Fruit fly (Drosophila melanogaster) whole organism, embryonic: Measurements from ENCODE around the gene Trf.

Experiments
- B-H2 ChIP-seq: fragments of 200-800 bp; sonication (Bioruptor generic); optimal IDR thresholded peaks from 2 replicates; lab custom pipeline; 2018; ENCODE audit warnings: missing biosample characterization, mild to moderate bottlenecking, missing genetic modification characterization
- Bdp1 ChIP-seq: fragments of 200-800 bp; sonication (Bioruptor generic); optimal IDR thresholded peaks from 3 replicates; lab custom pipeline; 2016; ENCODE audit warnings: missing biosample characterization, missing genetic modification characterization
- CG12659 ChIP-seq: fragments of 200-800 bp; sonication (Bioruptor generic); optimal IDR thresholded peaks from 3 replicates; lab custom pipeline; 2017; ENCODE audit warnings: mild to moderate bottlenecking, missing biosample characterization, missing genetic modification reagents, missing genetic modification characterization
- CG1529 ChIP-seq: fragments of 200-800 bp; sonication (Bioruptor generic); optimal IDR thresholded peaks from 3 replicates; lab custom pipeline; 2018; ENCODE audit warnings: missing biosample characterization, missing genetic modification characterization
- CG15696 ChIP-seq: fragments of 200-800 bp; sonication (Bioruptor generic); optimal IDR thresholded peaks from 2 replicates; lab custom pipeline; 2019; ENCODE audit warnings: missing biosample characterization, mild to moderate bottlenecking, missing genetic modification characterization, moderate library complexity
- CG16863 ChIP-seq: fragments of 200-800 bp; sonication (Bioruptor generic); optimal IDR thresholded peaks from 3 replicates; lab custom pipeline; 2016; ENCODE audit warnings: missing biosample characterization, missing genetic modification characterization
- CG18599 ChIP-seq: fragments of 200-800 bp; sonication (Bioruptor generic); optimal IDR thresholded peaks from 3 replicates; lab custom pipeline; 2017; ENCODE audit warnings: missing biosample characterization, missing genetic modification characterization, mild to moderate bottlenecking, moderate library complexity, missing genetic modification reagents
- CG2129 ChIP-seq: fragments of 200-800 bp; sonication (Bioruptor generic); IDR thresholded peaks from 2 replicates; pipeline ENCODE4 v1.3.6; 2022; ENCODE audit warnings: missing biosample characterization, missing genetic modification characterization; ENCODE audit not compliant: partially characterized antibody
- CG2202 ChIP-seq: fragments of 200-800 bp; sonication (Bioruptor generic); optimal IDR thresholded peaks from 2 replicates; lab custom pipeline; 2018; ENCODE audit warnings: missing biosample characterization, mild to moderate bottlenecking, missing genetic modification characterization
- CG30020 ChIP-seq: fragments of 200-800 bp; optimal IDR thresholded peaks from 2 replicates; lab custom pipeline; 2019; ENCODE audit warnings: missing biosample characterization, mild to moderate bottlenecking, missing genetic modification characterization, moderate library complexity
- CG30431 ChIP-seq: fragments of 200-800 bp; sonication (Bioruptor generic); optimal IDR thresholded peaks from 2 replicates; lab custom pipeline; 2017; ENCODE audit warnings: missing biosample characterization, missing genetic modification characterization
- CG3065 ChIP-seq: fragments of 200-800 bp; sonication (Bioruptor generic); optimal IDR thresholded peaks from 2 replicates; lab custom pipeline; 2016; ENCODE audit warnings: missing biosample characterization, missing genetic modification characterization
- CG31441 ChIP-seq: fragments of 200-800 bp; sonication (Bioruptor generic); IDR thresholded peaks from 2 replicates; pipeline ENCODE4 v1.3.6; 2022; ENCODE audit warnings: missing biosample characterization, missing genetic modification characterization
- CG33557 ChIP-seq: fragments of 200-800 bp; sonication (Bioruptor generic); optimal IDR thresholded peaks from 2 replicates; lab custom pipeline; 2019; ENCODE audit warnings: missing biosample characterization, mild to moderate bottlenecking, missing genetic modification characterization, moderate library complexity
- CG34224 ChIP-seq: fragments of 200-800 bp; sonication (Bioruptor generic); IDR thresholded peaks from 3 replicates; pipeline ENCODE4 v1.3.6; 2022; ENCODE audit warnings: missing biosample characterization, missing genetic modification characterization; ENCODE audit not compliant: partially characterized antibody
- CG34376 ChIP-seq: fragments of 200-800 bp; sonication (Bioruptor generic); optimal IDR thresholded peaks from 2 replicates; lab custom pipeline; 2018; ENCODE audit warnings: missing biosample characterization, mild to moderate bottlenecking, missing genetic modification characterization
- CG4424 ChIP-seq: fragments of 200-800 bp; sonication (Bioruptor generic); optimal IDR thresholded peaks from 3 replicates; lab custom pipeline; 2016; ENCODE audit warnings: missing biosample characterization, missing genetic modification characterization
- CG4820 ChIP-seq: fragments of 200-800 bp; sonication (Bioruptor generic); optimal IDR thresholded peaks from 3 replicates; lab custom pipeline; 2016; ENCODE audit warnings: missing biosample characterization, missing genetic modification characterization
- CG5180 ChIP-seq: fragments of 200-800 bp; sonication (Bioruptor generic); optimal IDR thresholded peaks from 3 replicates; lab custom pipeline; 2017; ENCODE audit warnings: missing biosample characterization, missing genetic modification characterization, mild to moderate bottlenecking, moderate library complexity, missing genetic modification reagents
- CG6654 ChIP-seq: fragments of 200-800 bp; sonication (Bioruptor generic); optimal IDR thresholded peaks from 2 replicates; lab custom pipeline; 2017; ENCODE audit warnings: missing biosample characterization, mild to moderate bottlenecking, missing genetic modification characterization
- CG6689 ChIP-seq: fragments of 200-800 bp; sonication (Bioruptor generic); IDR thresholded peaks from 2 replicates; pipeline ENCODE4 v1.3.6; 2022; ENCODE audit warnings: missing biosample characterization, missing genetic modification characterization
- CG7556 ChIP-seq: fragments of 200-800 bp; sonication (Bioruptor generic); optimal IDR thresholded peaks from 2 replicates; lab custom pipeline; 2017; ENCODE audit warnings: missing biosample characterization, mild to moderate bottlenecking, missing genetic modification characterization
- CG8944 ChIP-seq: fragments of 200-800 bp; sonication (Bioruptor generic); optimal IDR thresholded peaks from 3 replicates; lab custom pipeline; 2016; ENCODE audit warnings: missing biosample characterization, missing genetic modification characterization
- CG9727 ChIP-seq: fragments of 200-800 bp; sonication (Bioruptor generic); optimal IDR thresholded peaks from 3 replicates; lab custom pipeline; 2017; ENCODE audit warnings: missing biosample characterization, mild to moderate bottlenecking, missing genetic modification characterization
- CG9932 ChIP-seq: fragments of 200-800 bp; sonication (Bioruptor generic); IDR thresholded peaks from 2 replicates; pipeline ENCODE4 v1.3.6; 2022; ENCODE audit warnings: missing biosample characterization, missing genetic modification characterization
- Deaf1 ChIP-seq: fragments of 200-800 bp; optimal IDR thresholded peaks from 3 replicates; lab custom pipeline; 2019; ENCODE audit warnings: missing biosample characterization, mild to moderate bottlenecking, missing genetic modification characterization, moderate library complexity
- ERR ChIP-seq: fragments of 200-800 bp; sonication (Bioruptor generic); optimal IDR thresholded peaks from 2 replicates; lab custom pipeline; 2016; ENCODE audit warnings: missing biosample characterization, missing genetic modification characterization
- GATAe ChIP-seq: fragments of 200-800 bp; sonication (Bioruptor generic); conservative IDR thresholded peaks from 2 replicates; pipeline ENCODE4 v1.3.6; 2022; ENCODE audit warnings: missing biosample characterization, missing genetic modification characterization
- HLH4C ChIP-seq: fragments of 200-800 bp; sonication (Bioruptor generic); IDR thresholded peaks from 3 replicates; pipeline ENCODE4 v1.3.6; 2022; ENCODE audit warnings: missing biosample characterization, missing genetic modification characterization; ENCODE audit not compliant: partially characterized antibody
- Kr ChIP-seq: fragments of 200-800 bp; sonication (Bioruptor generic); optimal IDR thresholded peaks from 2 replicates; lab custom pipeline; 2017; ENCODE audit warnings: missing biosample characterization, mild to moderate bottlenecking, missing genetic modification characterization
- Lim3 ChIP-seq: fragments of 200-800 bp; sonication (Bioruptor generic); IDR thresholded peaks from 2 replicates; pipeline ENCODE4 v1.3.6; 2022; ENCODE audit warnings: missing biosample characterization, missing genetic modification characterization
- MBD-R2 ChIP-seq: fragments of 200-800 bp; sonication (Bioruptor generic); IDR thresholded peaks from 2 replicates; pipeline ENCODE4 v1.3.6; 2022; ENCODE audit warnings: missing biosample characterization, missing genetic modification characterization
- Sin3A ChIP-seq: fragments of >200 bp; optimal IDR thresholded peaks from 2 replicates; lab custom pipeline; 2018
- Six4 ChIP-seq: fragments of 200-800 bp; sonication (Bioruptor generic); optimal IDR thresholded peaks from 2 replicates; lab custom pipeline; 2016; ENCODE audit warnings: missing biosample characterization, missing genetic modification characterization
- Sox100B ChIP-seq: fragments of 200-800 bp; sonication (Bioruptor generic); optimal IDR thresholded peaks from 3 replicates; lab custom pipeline; 2018; ENCODE audit warnings: missing biosample characterization, mild to moderate bottlenecking, missing genetic modification characterization
- Sox102F ChIP-seq: fragments of 200-800 bp; sonication (Bioruptor generic); optimal IDR thresholded peaks from 2 replicates; lab custom pipeline; 2018; ENCODE audit warnings: missing biosample characterization, mild to moderate bottlenecking, missing genetic modification characterization, moderate library complexity
- Spps ChIP-seq: fragments of 200-800 bp; sonication (Bioruptor generic); optimal IDR thresholded peaks from 2 replicates; lab custom pipeline; 2018; ENCODE audit warnings: missing biosample characterization, mild to moderate bottlenecking, missing genetic modification characterization
- ab ChIP-seq: fragments of 200-800 bp; sonication (Bioruptor generic); optimal IDR thresholded peaks from 2 replicates; lab custom pipeline; 2016; ENCODE audit warnings: missing biosample characterization, missing genetic modification characterization
- al ChIP-seq: fragments of 200-800 bp; sonication (Bioruptor generic); IDR thresholded peaks from 2 replicates; pipeline ENCODE4 v1.3.6; 2022; ENCODE audit warnings: missing biosample characterization, missing genetic modification characterization
- ase ChIP-seq: fragments of 200-800 bp; sonication (Bioruptor generic); IDR thresholded peaks from 3 replicates; pipeline ENCODE4 v1.3.6; 2022; ENCODE audit warnings: missing biosample characterization, missing genetic modification characterization
- ato ChIP-seq: fragments of 200-800 bp; sonication (Bioruptor generic); IDR thresholded peaks from 2 replicates; pipeline ENCODE4 v1.3.6; 2022; ENCODE audit warnings: missing biosample characterization, missing genetic modification characterization; ENCODE audit not compliant: partially characterized antibody
- br ChIP-seq: fragments of >200 bp; optimal IDR thresholded peaks from 2 replicates; lab custom pipeline; 2017
- cas ChIP-seq: fragments of 200-800 bp; sonication (Bioruptor generic); IDR thresholded peaks from 2 replicates; pipeline ENCODE4 v1.3.6; 2022; ENCODE audit warnings: missing biosample characterization, missing genetic modification characterization
- chif ChIP-seq, 2 experiments: fragments of 200-800 bp; sonication (Bioruptor generic); optimal IDR thresholded peaks; 3 replicates each; lab custom pipeline; 2016; ENCODE audit warnings: missing biosample characterization in 2 of 2, missing genetic modification characterization in 2 of 2
- danr ChIP-seq: fragments of 200-800 bp; sonication (Bioruptor generic); IDR thresholded peaks from 2 replicates; pipeline ENCODE4 v1.3.6; 2022; ENCODE audit warnings: missing biosample characterization, missing genetic modification characterization
- en ChIP-seq: fragments of 200-800 bp; sonication (Bioruptor generic); optimal IDR thresholded peaks from 2 replicates; lab custom pipeline; 2016; ENCODE audit warnings: missing biosample characterization, missing genetic modification characterization
- hb ChIP-seq: fragments of 200-800 bp; sonication (Bioruptor generic); IDR thresholded peaks from 3 replicates; pipeline ENCODE4 v1.3.6; 2022; ENCODE audit warnings: missing biosample characterization, missing genetic modification characterization; ENCODE audit not compliant: partially characterized antibody
- knrl ChIP-seq: fragments of 200-800 bp; sonication (Bioruptor generic); IDR thresholded peaks from 3 replicates; pipeline ENCODE4 v1.3.6; 2022; ENCODE audit warnings: missing biosample characterization, missing genetic modification characterization; ENCODE audit not compliant: partially characterized antibody
- pfk ChIP-seq: fragments of 200-800 bp; sonication (Bioruptor generic); optimal IDR thresholded peaks from 2 replicates; lab custom pipeline; 2018; ENCODE audit warnings: missing biosample characterization, mild to moderate bottlenecking, missing genetic modification characterization, moderate library complexity
- repo ChIP-seq: fragments of 200-800 bp; sonication (Bioruptor generic); optimal IDR thresholded peaks from 2 replicates; lab custom pipeline; 2016; ENCODE audit warnings: missing biosample characterization, missing genetic modification characterization
- tio ChIP-seq: fragments of 200-800 bp; sonication (Bioruptor generic); optimal IDR thresholded peaks from 2 replicates; lab custom pipeline; 2017; ENCODE audit warnings: missing biosample characterization, missing genetic modification characterization, inconsistent platforms
- zf30C ChIP-seq: fragments of 200-800 bp; sonication (Bioruptor generic); optimal IDR thresholded peaks from 3 replicates; lab custom pipeline; 2018; ENCODE audit warnings: missing biosample characterization, mild to moderate bottlenecking, missing genetic modification characterization

Trf gene

DNA sequence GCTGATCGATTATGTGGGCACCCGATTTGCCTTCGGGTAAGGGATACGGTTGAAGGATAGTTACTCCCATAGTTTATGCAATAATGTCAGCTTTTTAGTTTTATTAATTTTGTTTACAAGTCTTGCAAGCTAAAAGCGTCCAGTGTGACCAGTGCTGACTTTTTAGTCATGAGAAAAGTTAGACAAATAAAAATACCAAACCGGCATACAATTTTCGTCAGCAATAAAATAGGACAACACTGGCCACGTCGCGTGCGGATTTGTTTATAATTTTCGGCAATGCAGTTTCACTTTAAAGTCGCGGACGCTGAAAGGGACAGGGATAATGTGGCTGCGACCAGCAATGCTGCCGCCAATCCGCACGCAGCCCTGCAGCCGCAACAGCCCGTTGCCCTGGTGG is at the start of gene Trf, which contains the start of gene MED20 (continued):
- TF ChIP-seq CG9727 (GFP tag; lab: Kevin White, UChicago) (no peak), CG6654 (GFP tag; lab: Kevin White, UChicago) (no peak), CG12659 (GFP tag; lab: Kevin White, UChicago) (peak; percentile 29), al (no peak), CG6689 (GFP tag; lab: Robert Waterston, UW) (no peak), CG8944 (GFP tag; lab: Kevin White, UChicago) (no peak), en (GFP tag; lab: Kevin White, UChicago) (no peak), B-H2 (no peak), CG16863 (GFP tag; lab: Kevin White, UChicago) (no peak), knrl (GFP tag; lab: Robert Waterston, UW) (no peak), Bdp1 (GFP tag; lab: Kevin White, UChicago) (no peak), CG30020 (tag; lab: Kevin White, UChicago) (no peak), CG5180 (GFP tag; lab: Kevin White, UChicago) (no peak), ab (no peak), cas (no peak), ase (GFP tag; lab: Robert Waterston, UW) (no peak), CG34224 (0 out of 3 replicates have a peak, but pooled peaks have one; percentile 29), CG9932 (GFP tag; lab: Robert Waterston, UW) (no peak), Six4 (GFP tag; lab: Kevin White, UChicago) (no peak), Lim3 (GFP tag; lab: Robert Waterston, UW) (no peak), CG31441 (GFP tag; lab: Robert Waterston, UW) (no peak), Sox102F (GFP tag; lab: Kevin White, UChicago) (no peak), CG4424 (GFP tag; lab: Kevin White, UChicago) (no peak), CG2202 (tag; lab: Kevin White, UChicago) (no peak), repo (GFP tag; lab: Kevin White, UChicago) (no peak), CG30431 (no peak), chif (GFP tag; optimal IDR thresholded peaks at IDR 0.05; lab: Kevin White, UChicago) (no peak), CG33557 (GFP tag; lab: Kevin White, UChicago) (no peak), CG2129 (no peak), ato (GFP tag; lab: Robert Waterston, UW) (no peak), br (no peak), hb (no peak), GATAe (GFP tag; lab: Robert Waterston, UW) (no peak), CG34376 (GFP tag; lab: Kevin White, UChicago) (no peak), Sox100B (GFP tag; lab: Kevin White, UChicago) (no peak), tio (no peak), MBD-R2 (GFP tag; lab: Robert Waterston, UW) (peak; percentile 94), pfk (no peak), ERR (GFP tag; lab: Kevin White, UChicago) (no peak), Deaf1 (tag; lab: Kevin White, UChicago) (no peak), CG4820 (no peak), CG1529 (GFP tag; lab: Kevin White, UChicago) (no peak), HLH4C (GFP tag; lab: Robert Waterston, UW) (no peak), CG18599 (GFP tag; lab: Kevin White, UChicago) (no peak), zf30C (GFP tag; lab: Kevin White, UChicago) (peak; percentile 43), Spps (tag; lab: Kevin White, UChicago) (no peak), CG7556 (GFP tag; lab: Kevin White, UChicago) (no peak), Sin3A (peak; percentile 51), CG15696 (tag; lab: Kevin White, UChicago) (no peak), CG3065 (no peak), Kr (GFP tag; lab: Kevin White, UChicago) (no peak), danr (no peak)
